Worm (Caenorhabditis elegans): ENCODE results near the gene F01D4.5.

- TF ChIP-seq T22C8.4 (GFP tag; IDR thresholded peaks at IDR 0.05) (no peak), flt-1 (GFP tag; IDR thresholded peaks at IDR 0.05) (no peak)
Observed at ce11 chrIV:10513266-10513665, 29.8 kb upstream of the F01D4.5 start.
